Fruit fly (Drosophila melanogaster) whole organism, embryonic: ENCODE measurements around the gene Ets97D.

ENCODE experiments used
- Asciz ChIP-seq: fragments of 200-800 bp; sonication (Bioruptor generic); optimal IDR thresholded peaks from 2 replicates; lab custom pipeline; 2017; ENCODE audit warnings: missing biosample characterization, mild to moderate bottlenecking, missing genetic modification characterization, missing genetic modification reagents
- B-H1 ChIP-seq: fragments of 200-800 bp; sonication (Bioruptor generic); IDR thresholded peaks from 3 replicates; pipeline ENCODE4 v1.3.6; 2022; ENCODE audit warnings: missing biosample characterization, missing genetic modification characterization
- CG10147 ChIP-seq: fragments of 200-800 bp; sonication (Bioruptor generic); optimal IDR thresholded peaks from 2 replicates; lab custom pipeline; 2019; ENCODE audit warnings: missing biosample characterization, mild to moderate bottlenecking, missing genetic modification characterization, moderate library complexity
- CG11695 ChIP-seq: fragments of 200-800 bp; sonication (Bioruptor generic); IDR thresholded peaks from 3 replicates; pipeline ENCODE4 v1.3.6; 2022; ENCODE audit warnings: missing biosample characterization, missing genetic modification characterization
- CG13287 ChIP-seq: fragments of 200-800 bp; sonication (Bioruptor generic); IDR thresholded peaks from 2 replicates; pipeline ENCODE4 v1.3.6; 2022; ENCODE audit warnings: missing biosample characterization, missing genetic modification characterization; ENCODE audit not compliant: partially characterized antibody
- CG13894 ChIP-seq: fragments of 200-800 bp; sonication (Bioruptor generic); optimal IDR thresholded peaks from 3 replicates; lab custom pipeline; 2018; ENCODE audit warnings: missing biosample characterization, mild to moderate bottlenecking, missing genetic modification characterization, moderate library complexity
- CG17359 ChIP-seq: fragments of 200-800 bp; sonication (Bioruptor generic); optimal IDR thresholded peaks from 3 replicates; lab custom pipeline; 2018; ENCODE audit warnings: missing biosample characterization, mild to moderate bottlenecking, missing genetic modification characterization, moderate library complexity
- CG32772 ChIP-seq: fragments of 200-800 bp; sonication (Bioruptor generic); IDR thresholded peaks from 2 replicates; pipeline ENCODE4 v1.3.6; 2022; ENCODE audit warnings: missing biosample characterization, missing genetic modification characterization
- CG4328 ChIP-seq: fragments of 200-800 bp; sonication (Bioruptor generic); optimal IDR thresholded peaks from 3 replicates; lab custom pipeline; 2017; ENCODE audit warnings: missing biosample characterization, missing genetic modification reagents, missing genetic modification characterization
- CG5180 ChIP-seq: fragments of 200-800 bp; sonication (Bioruptor generic); optimal IDR thresholded peaks from 3 replicates; lab custom pipeline; 2017; ENCODE audit warnings: missing biosample characterization, missing genetic modification characterization, mild to moderate bottlenecking, moderate library complexity, missing genetic modification reagents
- CG6683 ChIP-seq: fragments of 200-800 bp; sonication (Bioruptor generic); optimal IDR thresholded peaks from 2 replicates; lab custom pipeline; 2017; ENCODE audit warnings: missing biosample characterization, mild to moderate bottlenecking, missing genetic modification characterization, missing genetic modification reagents
- CG9727 ChIP-seq: fragments of 200-800 bp; sonication (Bioruptor generic); optimal IDR thresholded peaks from 3 replicates; lab custom pipeline; 2017; ENCODE audit warnings: missing biosample characterization, mild to moderate bottlenecking, missing genetic modification characterization
- CrebB ChIP-seq: fragments of 200-800 bp; sonication (Bioruptor generic); optimal IDR thresholded peaks from 3 replicates; lab custom pipeline; 2018; ENCODE audit warnings: missing biosample characterization, mild to moderate bottlenecking, missing genetic modification characterization
- Deaf1 ChIP-seq: fragments of 200-800 bp; optimal IDR thresholded peaks from 3 replicates; lab custom pipeline; 2019; ENCODE audit warnings: missing biosample characterization, mild to moderate bottlenecking, missing genetic modification characterization, moderate library complexity
- HLH3B ChIP-seq: fragments of 200-800 bp; sonication (Bioruptor generic); IDR thresholded peaks from 2 replicates; pipeline ENCODE4 v1.3.6; 2022; ENCODE audit warnings: missing biosample characterization, missing genetic modification characterization
- Hand ChIP-seq: fragments of 200-800 bp; sonication (Bioruptor generic); optimal IDR thresholded peaks from 2 replicates; lab custom pipeline; 2017; ENCODE audit warnings: mild to moderate bottlenecking, missing biosample characterization, missing genetic modification reagents, missing genetic modification characterization
- HmgZ ChIP-seq: fragments of 200-800 bp; sonication (Bioruptor generic); optimal IDR thresholded peaks from 2 replicates; lab custom pipeline; 2018; ENCODE audit warnings: missing biosample characterization, mild to moderate bottlenecking, missing genetic modification characterization
- Hsf ChIP-seq: fragments of 200-800 bp; sonication (Bioruptor generic); optimal IDR thresholded peaks from 3 replicates; lab custom pipeline; 2016; ENCODE audit warnings: missing biosample characterization, missing genetic modification characterization
- MBD-R2 ChIP-seq: fragments of 200-800 bp; sonication (Bioruptor generic); IDR thresholded peaks from 2 replicates; pipeline ENCODE4 v1.3.6; 2022; ENCODE audit warnings: missing biosample characterization, missing genetic modification characterization
- Med ChIP-seq: fragments of 200-800 bp; sonication (Bioruptor generic); peaks from one replicate; lab custom pipeline; 2016; ENCODE audit warnings: missing biosample characterization, missing genetic modification characterization, mild to moderate bottlenecking, inconsistent platforms, moderate library complexity
- Sox100B ChIP-seq: fragments of 200-800 bp; sonication (Bioruptor generic); optimal IDR thresholded peaks from 3 replicates; lab custom pipeline; 2018; ENCODE audit warnings: missing biosample characterization, mild to moderate bottlenecking, missing genetic modification characterization
- Spps ChIP-seq: fragments of 200-800 bp; sonication (Bioruptor generic); optimal IDR thresholded peaks from 2 replicates; lab custom pipeline; 2018; ENCODE audit warnings: missing biosample characterization, mild to moderate bottlenecking, missing genetic modification characterization
- abd-A ChIP-seq: fragments of 200-800 bp; sonication (Bioruptor generic); optimal IDR thresholded peaks from 3 replicates; lab custom pipeline; 2019; ENCODE audit warnings: missing biosample characterization, mild to moderate bottlenecking, missing genetic modification characterization, moderate library complexity
- amos ChIP-seq: fragments of 200-800 bp; sonication (Bioruptor generic); IDR thresholded peaks from 2 replicates; pipeline ENCODE4 v1.3.6; 2022; ENCODE audit warnings: missing biosample characterization, missing genetic modification characterization; ENCODE audit not compliant: partially characterized antibody
- ato ChIP-seq: fragments of 200-800 bp; sonication (Bioruptor generic); IDR thresholded peaks from 2 replicates; pipeline ENCODE4 v1.3.6; 2022; ENCODE audit warnings: missing biosample characterization, missing genetic modification characterization; ENCODE audit not compliant: partially characterized antibody
- dpn ChIP-seq, 2 experiments: fragments of 200-800 bp; sonication (Bioruptor generic); optimal IDR thresholded peaks; 3 replicates each; lab custom pipeline; 2016; ENCODE audit warnings: missing biosample characterization in 2 of 2, missing genetic modification characterization in 2 of 2
- ems ChIP-seq: fragments of 200-800 bp; sonication (Bioruptor generic); optimal IDR thresholded peaks from 3 replicates; lab custom pipeline; 2016; ENCODE audit warnings: missing biosample characterization, missing genetic modification characterization
- fd3F ChIP-seq: fragments of 200-800 bp; sonication (Bioruptor generic); optimal IDR thresholded peaks from 2 replicates; lab custom pipeline; 2018; ENCODE audit warnings: missing biosample characterization, mild to moderate bottlenecking, missing genetic modification characterization, moderate library complexity
- gcm ChIP-seq: fragments of 200-800 bp; sonication (Bioruptor generic); optimal IDR thresholded peaks from 2 replicates; lab custom pipeline; 2019; ENCODE audit warnings: missing biosample characterization, mild to moderate bottlenecking, missing genetic modification characterization, moderate library complexity
- gro ChIP-seq: fragments of 200-800 bp; sonication (Bioruptor generic); optimal IDR thresholded peaks from 2 replicates; lab custom pipeline; 2016; ENCODE audit warnings: missing biosample characterization, missing genetic modification characterization
- gsb ChIP-seq: fragments of 200-800 bp; sonication (Bioruptor generic); IDR thresholded peaks from 2 replicates; pipeline ENCODE4 v1.3.6; 2022; ENCODE audit warnings: missing biosample characterization, missing genetic modification characterization
- gsb-n ChIP-seq: fragments of 200-800 bp; sonication (Bioruptor generic); optimal IDR thresholded peaks from 3 replicates; lab custom pipeline; 2018; ENCODE audit warnings: missing biosample characterization, mild to moderate bottlenecking, missing genetic modification characterization
- gt ChIP-seq: fragments of 200-800 bp; sonication (Bioruptor generic); IDR thresholded peaks from 2 replicates; pipeline ENCODE4 v1.3.6; 2022; ENCODE audit warnings: missing biosample characterization, missing genetic modification characterization
- lmd ChIP-seq: fragments of 200-800 bp; sonication (Bioruptor generic); IDR thresholded peaks from 2 replicates; pipeline ENCODE4 v1.3.6; 2022; ENCODE audit warnings: missing biosample characterization, missing genetic modification characterization
- mld ChIP-seq: fragments of 200-800 bp; sonication (Bioruptor generic); IDR thresholded peaks from 3 replicates; pipeline ENCODE4 v1.3.6; 2022; ENCODE audit warnings: missing biosample characterization, missing genetic modification characterization; ENCODE audit not compliant: partially characterized antibody
- nau ChIP-seq: fragments of 200-800 bp; sonication (Bioruptor generic); optimal IDR thresholded peaks from 3 replicates; lab custom pipeline; 2017; ENCODE audit warnings: missing biosample characterization, mild to moderate bottlenecking, missing genetic modification characterization, missing genetic modification reagents
- nmo ChIP-seq: fragments of 200-800 bp; sonication (Bioruptor generic); optimal IDR thresholded peaks from 2 replicates; lab custom pipeline; 2018; ENCODE audit warnings: missing biosample characterization, mild to moderate bottlenecking, missing genetic modification characterization, moderate library complexity
- nom ChIP-seq: fragments of 200-800 bp; sonication (Bioruptor generic); optimal IDR thresholded peaks from 2 replicates; lab custom pipeline; 2017; ENCODE audit warnings: missing biosample characterization, missing genetic modification characterization, mild to moderate bottlenecking, moderate library complexity, missing genetic modification reagents
- onecut ChIP-seq: fragments of 200-800 bp; sonication (Bioruptor generic); IDR thresholded peaks from 2 replicates; pipeline ENCODE4 v1.3.6; 2022; ENCODE audit warnings: missing biosample characterization, missing genetic modification characterization
- org-1 ChIP-seq: fragments of 200-800 bp; sonication (Bioruptor generic); optimal IDR thresholded peaks from 2 replicates; lab custom pipeline; 2017; ENCODE audit warnings: missing biosample characterization, missing genetic modification characterization
- pan ChIP-seq, 4 experiments: fragments of >200 bp in 3 of 4; fragments of 200-800 bp in 1 of 4; sonication (Bioruptor generic) in 1 of 4; optimal IDR thresholded peaks in 3 of 4; IDR thresholded peaks in 1 of 4; 2 replicates each; pipeline versions ENCODE4 v1.3.6 to Lab custom; 2017 to 2022; ENCODE audit warnings: missing biosample characterization in 2 of 4, missing genetic modification characterization in 2 of 4, mixed read lengths in 1 of 4
- phol ChIP-seq: fragments of 200-800 bp; sonication (Bioruptor generic); optimal IDR thresholded peaks from 3 replicates; lab custom pipeline; 2018; ENCODE audit warnings: missing biosample characterization, mild to moderate bottlenecking, missing genetic modification characterization, moderate library complexity
- sd ChIP-seq: fragments of 200-800 bp; sonication (Bioruptor generic); optimal IDR thresholded peaks from 3 replicates; lab custom pipeline; 2018; ENCODE audit warnings: missing biosample characterization, mild to moderate bottlenecking, missing genetic modification characterization, moderate library complexity
- slbo ChIP-seq: fragments of 200-800 bp; sonication (Bioruptor generic); IDR thresholded peaks from 2 replicates; pipeline ENCODE4 v1.3.6; 2022; ENCODE audit warnings: missing biosample characterization, missing genetic modification characterization
- sqz ChIP-seq: fragments of 200-800 bp; sonication (Bioruptor generic); optimal IDR thresholded peaks from 3 replicates; lab custom pipeline; 2018; ENCODE audit warnings: missing biosample characterization, mild to moderate bottlenecking, missing genetic modification characterization
- stwl ChIP-seq: fragments of 200-800 bp; sonication (Bioruptor generic); optimal IDR thresholded peaks from 3 replicates; lab custom pipeline; 2018; ENCODE audit warnings: missing biosample characterization, mild to moderate bottlenecking, missing genetic modification characterization, moderate library complexity
- tap ChIP-seq: fragments of 200-800 bp; optimal IDR thresholded peaks from 3 replicates; lab custom pipeline; 2019; ENCODE audit warnings: missing biosample characterization, mild to moderate bottlenecking, missing genetic modification characterization, moderate library complexity
- trem ChIP-seq: fragments of 200-800 bp; optimal IDR thresholded peaks from 3 replicates; lab custom pipeline; 2019; ENCODE audit warnings: missing biosample characterization, mild to moderate bottlenecking, missing genetic modification characterization, moderate library complexity

The Ets97D gene

dm6 chr3R:26875544-26876027 is 37.1 kb downstream of the Ets97D start, which contains the start of gene Rb97D:
Gene Rb97D, minus strand, starts transcription at chr3R:26875742.
- TF ChIP-seq gcm (GFP tag; lab: Kevin White, UChicago) (peak; percentile 48), tap (peak; percentile 14), org-1 (GFP tag; lab: Kevin White, UChicago) (no peak), CrebB (peak; percentile 24), CG32772 (GFP tag; lab: Robert Waterston, UW) (peak; percentile 30; the same call in 1 of the 2 replicates), amos (peak; percentile 82), stwl (tag; lab: Kevin White, UChicago) (peak; percentile 70), nmo (GFP tag; lab: Kevin White, UChicago) (peak; percentile 73), sd (tag; lab: Kevin White, UChicago) (peak; percentile 35), Sox100B (peak; percentile 48), nau (GFP tag; lab: Kevin White, UChicago) (peak; percentile 39), Hsf (GFP tag; lab: Kevin White, UChicago) (peak; percentile 79), CG13894 (peak; percentile 44), gsb (peak; percentile 61), CG4328 (peak; percentile 39), onecut (GFP tag; lab: Robert Waterston, UW) (peak; percentile 78), Asciz (GFP tag; lab: Kevin White, UChicago) (peak; percentile 8), CG11695 (peak; percentile 64; the same call in 2 of the 3 replicates), CG17359 (peak; percentile 66), B-H1 (GFP tag; lab: Robert Waterston, UW) (no peak; the same call in 1 of the 3 replicates), mld (peak; percentile 48; the same call in 2 of the 3 replicates), lmd (GFP tag; lab: Robert Waterston, UW) (peak; percentile 67), gt (GFP tag; lab: Robert Waterston, UW) (no peak), HLH3B (GFP tag; lab: Robert Waterston, UW) (peak; percentile 61), CG6683 (GFP tag; lab: Kevin White, UChicago) (peak; percentile 15), slbo (peak; percentile 83), fd3F (GFP tag; lab: Kevin White, UChicago) (peak; percentile 38), CG13287 (GFP tag; lab: Robert Waterston, UW) (peak; percentile 92), dpn (GFP tag; optimal IDR thresholded peaks at IDR 0.05; lab: Kevin White, UChicago) (peak; percentile 74 to 77), nom (GFP tag; lab: Kevin White, UChicago) (peak; percentile 54), trem (tag; lab: Kevin White, UChicago) (peak; percentile 64), sqz (peak; percentile 23), gsb-n (tag; lab: Kevin White, UChicago) (peak; percentile 89), Deaf1 (tag; lab: Kevin White, UChicago) (peak; percentile 4), Spps (tag; lab: Kevin White, UChicago) (peak; percentile 23), gro (peak; percentile 75), Hand (GFP tag; lab: Kevin White, UChicago) (peak; percentile 45), pan (optimal IDR thresholded peaks at IDR 0.05; lab: Kevin White, UChicago) (no peak), pan (GFP tag; optimal IDR thresholded peaks at IDR 0.05 in 1 of 2, IDR thresholded peaks at IDR 0.05 in 1 of 2) (peak in 1 of 2 experiments; percentile 84), CG10147 (GFP tag; lab: Kevin White, UChicago) (peak; percentile 50), ato (GFP tag; lab: Robert Waterston, UW) (peak; percentile 72; the same call in 1 of the 2 replicates), HmgZ (tag; lab: Kevin White, UChicago) (peak; percentile 82), MBD-R2 (GFP tag; lab: Robert Waterston, UW) (peak; percentile 74), CG9727 (peak; percentile 45), phol (tag; lab: Kevin White, UChicago) (peak; percentile 78), Med (GFP tag; lab: Kevin White, UChicago) (peak; percentile 90), ems (GFP tag; lab: Kevin White, UChicago) (peak; percentile 45), CG5180 (GFP tag; lab: Kevin White, UChicago) (peak; percentile 65), abd-A (tag; lab: Kevin White, UChicago) (no peak)
